Worm (Caenorhabditis elegans) whole organism, late embryonic: Measurements from ENCODE around the gene moc-2.

Experiments
- hlh-30 ChIP-seq: sonication (generic microtip); optimal IDR thresholded peaks from 2 replicates; lab custom pipeline; 2017; ENCODE audit warnings: antibody characterized with exemption, missing genetic modification characterization, missing compliant biosample characterization; ENCODE audit not compliant: insufficient read depth
- lin-11 ChIP-seq: fragments of 200-800 bp; sonication (Bioruptor generic); optimal IDR thresholded peaks from 2 replicates; lab custom pipeline; 2018; ENCODE audit warnings: mild to moderate bottlenecking, missing genetic modification characterization, missing compliant biosample characterization
- tbx-2 ChIP-seq: sonication (generic microtip); optimal IDR thresholded peaks from 2 replicates; lab custom pipeline; 2016; ENCODE audit warnings: missing genetic modification characterization, missing compliant biosample characterization

- TF ChIP-seq hlh-30 (tag; lab: Kevin White, UChicago) = no peak
- no peak for TF ChIP-seq lin-11 (tag; lab: Kevin White, UChicago)
- no peak for TF ChIP-seq tbx-2 (tag; lab: Kevin White, UChicago)
Measured at ce11 chrV:6510622-6511021, 6.6 kb upstream of the moc-2 start.
